Fruit fly (Drosophila melanogaster) whole organism, adult: ENCODE results near the gene CG15547.

Experiments used
- CG11617 ChIP-seq: fragments of 200-800 bp; sonication (Bioruptor generic); optimal IDR thresholded peaks from 2 replicates; lab custom pipeline; 2017; ENCODE audit warnings: mild to moderate bottlenecking, missing biosample characterization, missing genetic modification reagents, missing genetic modification characterization
- CG1620 ChIP-seq: fragments of 200-800 bp; sonication (Bioruptor generic); optimal IDR thresholded peaks from 2 replicates; lab custom pipeline; 2016; ENCODE audit warnings: missing biosample characterization, missing genetic modification characterization
- Hr96 ChIP-seq: fragments of 200-800 bp; sonication (Bioruptor generic); optimal IDR thresholded peaks from 2 replicates; lab custom pipeline; 2016; ENCODE audit warnings: missing biosample characterization, missing genetic modification characterization
- ovo ChIP-seq: fragments of 200-800 bp; sonication (Bioruptor generic); optimal IDR thresholded peaks from 2 replicates; lab custom pipeline; 2016; ENCODE audit warnings: missing biosample characterization, missing genetic modification characterization

DNA sequence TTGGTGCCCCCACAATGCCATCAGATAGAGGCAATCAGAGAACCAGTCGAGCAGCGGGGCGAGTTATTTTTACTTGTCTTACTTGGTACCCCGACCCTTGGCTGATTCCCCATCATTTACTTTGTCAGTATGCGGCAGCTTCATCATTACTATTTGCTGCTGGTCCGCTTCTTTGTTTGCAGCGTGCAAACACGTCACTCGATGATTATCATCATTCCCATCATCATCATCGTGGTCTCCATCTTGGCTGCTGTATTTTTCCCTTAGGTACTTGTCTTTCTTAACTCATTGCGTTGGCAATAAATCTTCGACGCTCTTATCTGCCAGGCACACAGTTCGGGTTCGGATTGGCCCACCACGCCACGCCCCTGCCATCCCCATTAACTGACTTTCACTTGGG is 48.8 kb upstream of the CG15547 start:
- TF ChIP-seq CG11617 (GFP tag; lab: Kevin White, UChicago) (no peak), Hr96 (GFP tag; lab: Kevin White, UChicago) (no peak), ovo (GFP tag; lab: Kevin White, UChicago) (no peak), CG1620 (no peak)
